Fruit fly (Drosophila melanogaster): ENCODE data around the gene ras.

Gene ras

dm6 chrX:10767350-10768005 lies 23.2 kb downstream of the ras start (continued):
- peak; percentile 58 for TF ChIP-seq Chrac-16 (GFP tag; optimal IDR thresholded peaks at IDR 0.05)
- TF ChIP-seq Xbp1 (GFP tag; optimal IDR thresholded peaks at IDR 0.05) = peak; percentile 61
- 0 out of 3 replicates have a peak, but pooled peaks have one; percentile 33 for TF ChIP-seq sr (GFP tag; IDR thresholded peaks at IDR 0.05)
- no peak for TF ChIP-seq pita (GFP tag; optimal IDR thresholded peaks at IDR 0.05)
- TF ChIP-seq ttk (GFP tag; IDR thresholded peaks at IDR 0.05) = 0 out of 2 replicates have a peak, but pooled peaks have one; percentile 26
- no peak for TF ChIP-seq eve (GFP tag; optimal IDR thresholded peaks at IDR 0.05)
- peak; percentile 23 for TF ChIP-seq CG8359 (GFP tag; optimal IDR thresholded peaks at IDR 0.05; ENCODE audit: borderline replicate concordance)
- TF ChIP-seq cas (GFP tag; IDR thresholded peaks at IDR 0.05) = no peak
- peak; percentile 33; the same call in 1 of the 2 replicates for TF ChIP-seq E2f2 (GFP tag; IDR thresholded peaks at IDR 0.05)
- peak; percentile 65 for TF ChIP-seq mirr (GFP tag; optimal IDR thresholded peaks at IDR 0.05)
- TF ChIP-seq bbx (GFP tag; IDR thresholded peaks at IDR 0.05; ENCODE audit: partially characterized antibody) = no peak
- no peak for TF ChIP-seq HLHmδ (GFP tag; optimal IDR thresholded peaks at IDR 0.05)
- TF ChIP-seq dmrt99B (tag; optimal IDR thresholded peaks at IDR 0.05) = peak; percentile 56
- TF ChIP-seq E2f1 (GFP tag; IDR thresholded peaks at IDR 0.05) = peak; percentile 35; the same call in 1 of the 2 replicates
- TF ChIP-seq CG17612 (GFP tag; IDR thresholded peaks at IDR 0.05) = no peak
- no peak for TF ChIP-seq BEAF-32 (GFP tag; optimal IDR thresholded peaks at IDR 0.05)
- TF ChIP-seq CG10462 (GFP tag; optimal IDR thresholded peaks at IDR 0.05) = no peak
- TF ChIP-seq NK7.1 (GFP tag; optimal IDR thresholded peaks at IDR 0.05) = no peak
- peak; percentile 51 for TF ChIP-seq vfl (GFP tag; optimal IDR thresholded peaks at IDR 0.05)
- no peak for TF ChIP-seq croc (GFP tag; conservative IDR thresholded peaks at IDR 0.05)
- peak; percentile 28 for TF ChIP-seq CG3163 (GFP tag; optimal IDR thresholded peaks at IDR 0.05)
- peak; percentile 85 for TF ChIP-seq CG18599 (GFP tag; optimal IDR thresholded peaks at IDR 0.05)
- TF ChIP-seq Dfd (GFP tag; optimal IDR thresholded peaks at IDR 0.05) = no peak
- peak; percentile 1 for TF ChIP-seq salm (tag; optimal IDR thresholded peaks at IDR 0.05)
- TF ChIP-seq CG12219 (GFP tag; optimal IDR thresholded peaks at IDR 0.05) = peak; percentile 44
- no peak for TF ChIP-seq run (tag; optimal IDR thresholded peaks at IDR 0.05)
- TF ChIP-seq twi (tag; optimal IDR thresholded peaks at IDR 0.05) = peak; percentile 13
- peak; percentile 62 for TF ChIP-seq pum (GFP tag; optimal IDR thresholded peaks at IDR 0.05)
- 0 out of 3 replicates have a peak, but pooled peaks have one; percentile 31 for TF ChIP-seq CG17361 (GFP tag; IDR thresholded peaks at IDR 0.05)
- peak; percentile 19 for TF ChIP-seq ewg (GFP tag; optimal IDR thresholded peaks at IDR 0.05)
- TF ChIP-seq gsb-n (tag; optimal IDR thresholded peaks at IDR 0.05) = no peak
- peak; percentile 30 for TF ChIP-seq kni (GFP tag; optimal IDR thresholded peaks at IDR 0.05)
- no peak for TF ChIP-seq CG8290 (GFP tag; optimal IDR thresholded peaks at IDR 0.05)
- TF ChIP-seq CG8290 (tag; optimal IDR thresholded peaks at IDR 0.05) = peak in 1 of 2 experiments; percentile 84
- no peak for TF ChIP-seq CG4404 (GFP tag; IDR thresholded peaks at IDR 0.05)
- no peak for TF ChIP-seq jing (GFP tag; optimal IDR thresholded peaks at IDR 0.05)
- TF ChIP-seq CG6272 (GFP tag; IDR thresholded peaks at IDR 0.05) = peak; percentile 23; the same call in 1 of the 2 replicates
- no peak for TF ChIP-seq Eip74EF (GFP tag; optimal IDR thresholded peaks at IDR 0.05)
- peak; percentile 51 for TF ChIP-seq CG4282 (GFP tag; optimal IDR thresholded peaks at IDR 0.05)
- TF ChIP-seq MBD-R2 (GFP tag; IDR thresholded peaks at IDR 0.05) = no peak; the same call in 1 of the 2 replicates
- peak; percentile 19 for TF ChIP-seq en (GFP tag; optimal IDR thresholded peaks at IDR 0.05)
- TF ChIP-seq Meics (GFP tag; optimal IDR thresholded peaks at IDR 0.05) = peak; percentile 72
- peak; percentile 43 for TF ChIP-seq CG1603 (tag; optimal IDR thresholded peaks at IDR 0.05)
- TF ChIP-seq CG5953 (GFP tag; IDR thresholded peaks at IDR 0.05) = 0 out of 2 replicates have a peak, but pooled peaks have one; percentile 6
- peak; percentile 84 for TF ChIP-seq CG12769 (tag; optimal IDR thresholded peaks at IDR 0.05)
- TF ChIP-seq Sry-δ (GFP tag; optimal IDR thresholded peaks at IDR 0.05) = peak; percentile 35
- TF ChIP-seq CG30403 (GFP tag; optimal IDR thresholded peaks at IDR 0.05) = peak; percentile 61
- TF ChIP-seq Pdp1 (GFP tag; optimal IDR thresholded peaks at IDR 0.05) = peak; percentile 27 to 54
- TF ChIP-seq CG13287 (GFP tag; IDR thresholded peaks at IDR 0.05; ENCODE audit: partially characterized antibody) = no peak

All from whole organism, embryonic.